Worm (Caenorhabditis elegans) whole organism, young adult: ENCODE results near the gene clec-225.
A peak's percentile ranks its signal among the peaks of the same experiment; 100 is the strongest.
"Not testable (repeated sequence)": the region's sequence is repeated elsewhere in the genome, so short reads cannot be mapped to it uniquely, and the experiment has no call there.

Experiments
- B0019.2 ChIP-seq: fragments of 200-800 bp; sonication (Bioruptor generic); conservative IDR thresholded peaks from 2 replicates; pipeline ENCODE4 v1.3.6; 2022; ENCODE audit warnings: missing genetic modification reagents, missing genetic modification characterization, missing compliant biosample characterization
- B0336.3 ChIP-seq: fragments of 200-800 bp; sonication (Bioruptor generic); IDR thresholded peaks from 2 replicates; pipeline ENCODE4 v1.3.6; 2022; ENCODE audit warnings: missing genetic modification characterization, missing compliant biosample characterization
- F52B5.7 ChIP-seq: sonication (generic microtip); optimal IDR thresholded peaks from 2 replicates; lab custom pipeline; 2016; ENCODE audit warnings: mild to moderate bottlenecking, missing genetic modification characterization, missing compliant biosample characterization
- F55B11.4 ChIP-seq: sonication (generic microtip); optimal IDR thresholded peaks from 2 replicates; lab custom pipeline; 2016; ENCODE audit warnings: missing compliant biosample characterization, missing genetic modification characterization, borderline replicate concordance; ENCODE audit not compliant: insufficient read depth
- K12H6.12 ChIP-seq: fragments of 200-800 bp; sonication (Bioruptor generic); optimal IDR thresholded peaks from 2 replicates; lab custom pipeline; 2018; ENCODE audit warnings: mild to moderate bottlenecking, missing genetic modification characterization, missing compliant biosample characterization
- T26A5.8 ChIP-seq: sonication (generic microtip); optimal IDR thresholded peaks from 2 replicates; lab custom pipeline; 2016; ENCODE audit warnings: missing genetic modification characterization, missing compliant biosample characterization
- Y53F4B.3 ChIP-seq: fragments of 200-800 bp; sonication (Bioruptor generic); IDR thresholded peaks from 2 replicates; pipeline ENCODE4 v1.3.6; 2022; ENCODE audit warnings: missing genetic modification reagents, missing genetic modification characterization, missing compliant biosample characterization
- Y95B8A.8 ChIP-seq: fragments of 200-800 bp; sonication (Bioruptor generic); IDR thresholded peaks from 2 replicates; pipeline ENCODE4 v1.3.6; 2022; ENCODE audit warnings: missing genetic modification reagents, missing genetic modification characterization, missing compliant biosample characterization
- akir-1 ChIP-seq: fragments of 200-800 bp; sonication (Bioruptor generic); optimal IDR thresholded peaks from 2 replicates; lab custom pipeline; 2018; ENCODE audit warnings: mild to moderate bottlenecking, missing genetic modification characterization, moderate library complexity, missing compliant biosample characterization
- aptf-3 ChIP-seq: fragments of 200-800 bp; sonication (Bioruptor generic); IDR thresholded peaks from 2 replicates; pipeline ENCODE4 v1.3.6; 2022; ENCODE audit warnings: missing genetic modification characterization, missing compliant biosample characterization
- cebp-1 ChIP-seq, 2 experiments: fragments of 200-800 bp in 1 of 2; sonication (Bioruptor generic) in 1 of 2; sonication (generic microtip) in 1 of 2; IDR thresholded peaks in 1 of 2; optimal IDR thresholded peaks in 1 of 2; 2 replicates each; pipeline versions ENCODE4 v1.3.6 to Lab custom; 2017 to 2022; ENCODE audit warnings: missing compliant biosample characterization in 2 of 2, missing genetic modification characterization in 2 of 2, mild to moderate bottlenecking in 1 of 2, missing genetic modification reagents in 1 of 2, moderate library complexity in 1 of 2
- cebp-2 ChIP-seq: fragments of 200-800 bp; sonication (Bioruptor generic); IDR thresholded peaks from 2 replicates; pipeline ENCODE4 v1.3.6; 2022; ENCODE audit warnings: missing genetic modification characterization, missing compliant biosample characterization
- ceh-100 ChIP-seq: fragments of 200-800 bp; sonication (Bioruptor generic); IDR thresholded peaks from 2 replicates; pipeline ENCODE4 v1.3.6; 2022; ENCODE audit warnings: missing genetic modification reagents, missing genetic modification characterization, missing compliant biosample characterization
- ceh-40 ChIP-seq: fragments of 200-800 bp; sonication (Bioruptor generic); IDR thresholded peaks from 2 replicates; pipeline ENCODE4 v1.3.6; 2022; ENCODE audit warnings: missing genetic modification characterization, missing compliant biosample characterization
- ceh-58 ChIP-seq: fragments of 200-800 bp; sonication (Bioruptor generic); IDR thresholded peaks from 2 replicates; pipeline ENCODE4 v1.3.6; 2022; ENCODE audit warnings: missing genetic modification characterization, missing compliant biosample characterization
- die-1 ChIP-seq: sonication (generic microtip); optimal IDR thresholded peaks from 2 replicates; lab custom pipeline; 2016; ENCODE audit warnings: missing genotype, mild to moderate bottlenecking, missing genetic modification characterization, missing compliant biosample characterization
- efl-1 ChIP-seq: fragments of 150-350 bp; optimal IDR thresholded peaks from 2 replicates; lab custom pipeline; 2014; ENCODE audit warnings: missing biosample characterization, missing genetic modification reagents, missing genetic modification characterization
- egl-18 ChIP-seq: fragments of 200-800 bp; sonication (Bioruptor generic); IDR thresholded peaks from 2 replicates; pipeline ENCODE4 v1.3.6; 2022; ENCODE audit warnings: missing genetic modification reagents, missing genetic modification characterization, missing compliant biosample characterization
- fkh-3 ChIP-seq: sonication (generic microtip); optimal IDR thresholded peaks from 2 replicates; lab custom pipeline; 2016; ENCODE audit warnings: mild to moderate bottlenecking, missing genetic modification characterization, missing compliant biosample characterization
- hlh-12 ChIP-seq: sonication (generic microtip); optimal IDR thresholded peaks from 2 replicates; lab custom pipeline; 2016; ENCODE audit warnings: missing genetic modification characterization, missing compliant biosample characterization
- hmg-1.2 ChIP-seq: fragments of 200-800 bp; sonication (Bioruptor generic); IDR thresholded peaks from 2 replicates; pipeline ENCODE4 v1.3.6; 2022; ENCODE audit warnings: missing genetic modification reagents, missing genetic modification characterization, missing compliant biosample characterization
- hsf-1 ChIP-seq: fragments of 200-800 bp; sonication (Bioruptor generic); IDR thresholded peaks from 2 replicates; pipeline ENCODE4 v1.3.6; 2022; ENCODE audit warnings: missing genetic modification reagents, missing genetic modification characterization, missing compliant biosample characterization
- lin-35 ChIP-seq, 3 experiments: fragments of 150-350 bp in 2 of 3; sonication (generic microtip) in 1 of 3; optimal IDR thresholded peaks; 2 replicates each; lab custom pipeline; 2014 to 2018; ENCODE audit warnings: missing biosample characterization in 3 of 3, missing genetic modification characterization in 3 of 3, missing genetic modification reagents in 3 of 3
- lin-40 ChIP-seq: sonication (generic microtip); optimal IDR thresholded peaks from 2 replicates; lab custom pipeline; 2016; ENCODE audit warnings: missing genetic modification characterization, mild to moderate bottlenecking, missing compliant biosample characterization, missing genotype, missing genetic modification reagents
- madf-6 ChIP-seq: fragments of 200-800 bp; sonication (Bioruptor generic); IDR thresholded peaks from 2 replicates; pipeline ENCODE4 v1.3.6; 2022; ENCODE audit warnings: missing genetic modification reagents, missing genetic modification characterization, missing compliant biosample characterization
- madf-8 ChIP-seq: fragments of 200-800 bp; sonication (Bioruptor generic); conservative IDR thresholded peaks from 2 replicates; pipeline ENCODE4 v1.3.6; 2022; ENCODE audit warnings: missing genetic modification reagents, missing genetic modification characterization, missing compliant biosample characterization
- mcd-1 ChIP-seq: fragments of 200-800 bp; sonication (Bioruptor generic); IDR thresholded peaks from 2 replicates; pipeline ENCODE4 v1.3.6; 2022; ENCODE audit warnings: missing genetic modification reagents, missing genetic modification characterization, missing compliant biosample characterization
- mel-28 ChIP-seq: sonication (generic microtip); optimal IDR thresholded peaks from 2 replicates; lab custom pipeline; 2016; ENCODE audit warnings: borderline replicate concordance, mild to moderate bottlenecking, missing genetic modification characterization, missing compliant biosample characterization
- nhr-179 ChIP-seq: sonication (generic microtip); optimal IDR thresholded peaks from 2 replicates; lab custom pipeline; 2016; ENCODE audit warnings: mild to moderate bottlenecking, missing genetic modification characterization, missing compliant biosample characterization
- nhr-80 ChIP-seq: sonication (generic microtip); optimal IDR thresholded peaks from 2 replicates; lab custom pipeline; 2016; ENCODE audit warnings: missing genetic modification characterization, missing compliant biosample characterization
- pha-4 ChIP-seq: fragments of 150-350 bp; sonication (generic microtip); optimal IDR thresholded peaks from 2 replicates; lab custom pipeline; 2014; ENCODE audit warnings: missing biosample characterization, missing genetic modification reagents, missing genetic modification characterization
- somi-1 ChIP-seq: fragments of 200-800 bp; sonication (Bioruptor generic); optimal IDR thresholded peaks from 2 replicates; lab custom pipeline; 2018; ENCODE audit warnings: mild to moderate bottlenecking, missing genetic modification characterization, missing compliant biosample characterization
- sptf-2 ChIP-seq: fragments of 200-800 bp; sonication (Bioruptor generic); optimal IDR thresholded peaks from 2 replicates; lab custom pipeline; 2018; ENCODE audit warnings: mild to moderate bottlenecking, missing genetic modification characterization, missing compliant biosample characterization
- tlf-1 ChIP-seq: fragments of 200-800 bp; sonication (Bioruptor generic); optimal IDR thresholded peaks from 2 replicates; lab custom pipeline; 2018; ENCODE audit warnings: mild to moderate bottlenecking, missing genetic modification characterization, missing compliant biosample characterization
- ztf-18 ChIP-seq: sonication (generic microtip); optimal IDR thresholded peaks from 2 replicates; lab custom pipeline; 2016; ENCODE audit warnings: missing genotype, mild to moderate bottlenecking, missing genetic modification characterization, missing compliant biosample characterization

The clec-225 gene

ce11 chrV:13134786-13135185 lies at the start of gene clec-225:
Gene clec-225 (minus strand): TSS chrV:13134886.
- not testable (repeated sequence) for TF ChIP-seq cebp-1 (GFP tag; IDR thresholded peaks at IDR 0.05; lab: Robert Waterston, UW); cebp-1 (tag; optimal IDR thresholded peaks at IDR 0.05; lab: Kevin White, UChicago); hlh-12; hmg-1.2

- TF ChIP-seq cebp-2 (GFP tag; lab: Robert Waterston, UW): no peak
- TF ChIP-seq, all 124 proteins: peak for 0
Observed at ce11 chrV:13184137-13184536, 49.5 kb upstream of the clec-225 start, which contains the start of gene T09E8.4. Gene T09E8.4 (minus strand): TSS chrV:13184237.

- TF ChIP-seq Y95B8A.8: no peak
- no peak for TF ChIP-seq B0336.3 (GFP tag; lab: Robert Waterston, UW)
- TF ChIP-seq F55B11.4 (tag; lab: Kevin White, UChicago): no peak
- no peak for TF ChIP-seq fkh-3 (tag; lab: Kevin White, UChicago)
- no peak for TF ChIP-seq cebp-1 (GFP tag; IDR thresholded peaks at IDR 0.05; lab: Robert Waterston, UW)
- no peak for TF ChIP-seq cebp-1 (tag; optimal IDR thresholded peaks at IDR 0.05; lab: Kevin White, UChicago)
- TF ChIP-seq tlf-1: no peak
- no peak for TF ChIP-seq somi-1 (GFP tag; lab: Kevin White, UChicago)
- TF ChIP-seq madf-8 (GFP tag; lab: Robert Waterston, UW): no peak
- TF ChIP-seq ztf-18 (tag; lab: Kevin White, UChicago): no peak
- TF ChIP-seq sptf-2 (GFP tag; lab: Kevin White, UChicago): no peak
Observed at ce11 chrV:13181450-13181849, 46.8 kb upstream of the clec-225 start.

- no peak for TF ChIP-seq akir-1 (GFP tag; lab: Kevin White, UChicago)
- no peak for TF ChIP-seq nhr-80 (tag; lab: Kevin White, UChicago)
- TF ChIP-seq mel-28 (tag; lab: Kevin White, UChicago): no peak
- no peak for TF ChIP-seq die-1 (tag; lab: Kevin White, UChicago)
- no peak for TF ChIP-seq lin-35 (GFP tag; optimal IDR thresholded peaks at IDR 0.05; lab: Kevin White, UChicago)
- TF ChIP-seq hsf-1 (GFP tag; lab: Robert Waterston, UW): 0 out of 2 replicates have a peak, but pooled peaks have one; percentile 21
- TF ChIP-seq ceh-40 (GFP tag; lab: Robert Waterston, UW): no peak
- no peak for TF ChIP-seq lin-40 (tag; lab: Kevin White, UChicago)
- no peak for TF ChIP-seq hlh-12
- no peak for TF ChIP-seq B0336.3 (GFP tag; lab: Robert Waterston, UW)
- no peak for TF ChIP-seq Y53F4B.3 (GFP tag; lab: Robert Waterston, UW)
- no peak for TF ChIP-seq B0019.2 (GFP tag; lab: Robert Waterston, UW)
- no peak for TF ChIP-seq mcd-1 (GFP tag; lab: Robert Waterston, UW)
- TF ChIP-seq somi-1 (GFP tag; lab: Kevin White, UChicago): no peak
- peak; percentile 37; the same call in 1 of the 2 replicates for TF ChIP-seq madf-6
- TF ChIP-seq F52B5.7: no peak
- TF ChIP-seq, all 124 proteins: peak for 2
Observed at ce11 chrV:13179986-13180591, 45.4 kb upstream of the clec-225 start, which contains the start of gene cni-1. Gene cni-1 (plus strand): TSS chrV:13180330.

- TF ChIP-seq pha-4: no peak
- no peak for TF ChIP-seq madf-8 (GFP tag; lab: Robert Waterston, UW)
- no peak for TF ChIP-seq aptf-3
- TF ChIP-seq egl-18 (GFP tag; lab: Robert Waterston, UW): no peak
- no peak for TF ChIP-seq K12H6.12
- TF ChIP-seq T26A5.8: no peak
- TF ChIP-seq nhr-179: no peak
- TF ChIP-seq F52B5.7: no peak
- TF ChIP-seq ceh-100: no peak
- no peak for TF ChIP-seq ceh-58 (GFP tag; lab: Robert Waterston, UW)
- no peak for TF ChIP-seq efl-1 (GFP tag; lab: Kevin White, UChicago)
Observed at ce11 chrV:13176814-13177213, 42.1 kb upstream of the clec-225 start.
